Fruit fly (Drosophila melanogaster) whole organism, embryonic: ENCODE results near the gene ATPsynO.
A peak's percentile ranks its signal among the peaks of the same experiment; 100 is the strongest.

Experiments used
- ATbp ChIP-seq: fragments of 200-800 bp; sonication (Bioruptor generic); optimal IDR thresholded peaks from 2 replicates; lab custom pipeline; 2017; ENCODE audit warnings: missing biosample characterization, mild to moderate bottlenecking, missing genetic modification characterization, missing genetic modification reagents
- Asciz ChIP-seq: fragments of 200-800 bp; sonication (Bioruptor generic); optimal IDR thresholded peaks from 2 replicates; lab custom pipeline; 2017; ENCODE audit warnings: missing biosample characterization, mild to moderate bottlenecking, missing genetic modification characterization, missing genetic modification reagents
- CG10267 ChIP-seq: fragments of 200-800 bp; sonication (Bioruptor generic); optimal IDR thresholded peaks from 2 replicates; lab custom pipeline; 2018; ENCODE audit warnings: missing biosample characterization, mild to moderate bottlenecking, missing genetic modification characterization, moderate library complexity
- CG10274 ChIP-seq: fragments of 200-800 bp; sonication (Bioruptor generic); optimal IDR thresholded peaks from 3 replicates; lab custom pipeline; 2017; ENCODE audit warnings: missing biosample characterization, mild to moderate bottlenecking, missing genetic modification characterization
- CG10321 ChIP-seq: fragments of 200-800 bp; sonication (Bioruptor generic); IDR thresholded peaks from 2 replicates; pipeline ENCODE4 v1.3.6; 2022; ENCODE audit warnings: missing biosample characterization, missing genetic modification characterization
- CG11247 ChIP-seq: fragments of 200-800 bp; sonication (Bioruptor generic); IDR thresholded peaks from 2 replicates; pipeline ENCODE4 v1.3.6; 2022; ENCODE audit warnings: missing biosample characterization, missing genetic modification characterization
- CG11456 ChIP-seq: fragments of 200-800 bp; sonication (Bioruptor generic); IDR thresholded peaks from 3 replicates; pipeline ENCODE4 v1.3.6; 2022; ENCODE audit warnings: missing biosample characterization, missing genetic modification characterization
- CG11723 ChIP-seq: fragments of 200-800 bp; sonication (Bioruptor generic); optimal IDR thresholded peaks from 2 replicates; lab custom pipeline; 2017; ENCODE audit warnings: missing biosample characterization, mild to moderate bottlenecking, missing genetic modification characterization
- CG12071 ChIP-seq: fragments of 200-800 bp; sonication (Bioruptor generic); optimal IDR thresholded peaks from 3 replicates; lab custom pipeline; 2018; ENCODE audit warnings: missing biosample characterization, mild to moderate bottlenecking, missing genetic modification characterization
- CG12391 ChIP-seq: fragments of 200-800 bp; sonication (Bioruptor generic); optimal IDR thresholded peaks from 3 replicates; lab custom pipeline; 2018; ENCODE audit warnings: missing biosample characterization, mild to moderate bottlenecking, missing genetic modification characterization, moderate library complexity
- CG13624 ChIP-seq: fragments of 200-800 bp; sonication (Bioruptor generic); optimal IDR thresholded peaks from 2 replicates; lab custom pipeline; 2016; ENCODE audit warnings: missing biosample characterization, missing genetic modification characterization
- CG14441 ChIP-seq: fragments of 200-800 bp; sonication (Bioruptor generic); IDR thresholded peaks from 2 replicates; pipeline ENCODE4 v1.3.6; 2022; ENCODE audit warnings: missing biosample characterization, missing genetic modification characterization
- CG17361 ChIP-seq: fragments of 200-800 bp; sonication (Bioruptor generic); IDR thresholded peaks from 3 replicates; pipeline ENCODE4 v1.3.6; 2022; ENCODE audit warnings: missing biosample characterization, missing genetic modification characterization
- CG17568 ChIP-seq: fragments of 200-800 bp; sonication (Bioruptor generic); optimal IDR thresholded peaks from 2 replicates; lab custom pipeline; 2018; ENCODE audit warnings: missing biosample characterization, mild to moderate bottlenecking, missing genetic modification characterization, moderate library complexity
- CG17612 ChIP-seq: fragments of 200-800 bp; sonication (Bioruptor generic); IDR thresholded peaks from 2 replicates; pipeline ENCODE4 v1.3.6; 2022; ENCODE audit warnings: missing biosample characterization, missing genetic modification characterization
- CG18011 ChIP-seq: fragments of 200-800 bp; sonication (Bioruptor generic); optimal IDR thresholded peaks from 2 replicates; lab custom pipeline; 2017; ENCODE audit warnings: missing biosample characterization, missing genetic modification characterization, mild to moderate bottlenecking, moderate library complexity, missing genotype
- CG2199 ChIP-seq: fragments of 200-800 bp; sonication (Bioruptor generic); IDR thresholded peaks from 3 replicates; pipeline ENCODE4 v1.3.6; 2022; ENCODE audit warnings: missing biosample characterization, missing genetic modification characterization
- CG2712 ChIP-seq: fragments of 200-800 bp; optimal IDR thresholded peaks from 3 replicates; lab custom pipeline; 2019; ENCODE audit warnings: missing biosample characterization, mild to moderate bottlenecking, missing genetic modification characterization, moderate library complexity
- CG3838 ChIP-seq: fragments of 200-800 bp; sonication (Bioruptor generic); optimal IDR thresholded peaks from 3 replicates; lab custom pipeline; 2016; ENCODE audit warnings: missing biosample characterization, missing genetic modification characterization
- CG43689 ChIP-seq: fragments of 200-800 bp; sonication (Bioruptor generic); IDR thresholded peaks from 2 replicates; pipeline ENCODE4 v1.3.6; 2022; ENCODE audit warnings: missing biosample characterization, missing genetic modification characterization
- CG4424 ChIP-seq: fragments of 200-800 bp; sonication (Bioruptor generic); optimal IDR thresholded peaks from 3 replicates; lab custom pipeline; 2016; ENCODE audit warnings: missing biosample characterization, missing genetic modification characterization
- CG6813 ChIP-seq: fragments of 200-800 bp; sonication (Bioruptor generic); optimal IDR thresholded peaks from 2 replicates; lab custom pipeline; 2017; ENCODE audit warnings: missing biosample characterization, missing genetic modification characterization, mild to moderate bottlenecking, moderate library complexity, missing genetic modification reagents
- CG7745 ChIP-seq: fragments of 200-800 bp; sonication (Bioruptor generic); optimal IDR thresholded peaks from 2 replicates; lab custom pipeline; 2018; ENCODE audit warnings: missing biosample characterization, mild to moderate bottlenecking, missing genetic modification characterization, moderate library complexity
- CG8290 ChIP-seq, 3 experiments: fragments of 200-800 bp; sonication (Bioruptor generic); optimal IDR thresholded peaks; 2 replicates each; lab custom pipeline; 2016 to 2019; ENCODE audit warnings: missing biosample characterization in 3 of 3, missing genetic modification characterization in 3 of 3, mild to moderate bottlenecking in 2 of 3, moderate library complexity in 1 of 3
- CG9609 ChIP-seq: fragments of 200-800 bp; sonication (Bioruptor generic); optimal IDR thresholded peaks from 3 replicates; lab custom pipeline; 2016; ENCODE audit warnings: missing biosample characterization, missing genetic modification characterization
- CHES-1-like ChIP-seq: fragments of 200-800 bp; sonication (Bioruptor generic); optimal IDR thresholded peaks from 2 replicates; lab custom pipeline; 2016; ENCODE audit warnings: missing biosample characterization, missing genetic modification characterization
- CoRest ChIP-seq: fragments of 200-800 bp; sonication (Bioruptor generic); optimal IDR thresholded peaks from 3 replicates; lab custom pipeline; 2018; ENCODE audit warnings: missing biosample characterization, mild to moderate bottlenecking, missing genetic modification characterization, moderate library complexity
- D ChIP-seq, 2 experiments: fragments of 200-800 bp in 1 of 2; fragments of >200 bp in 1 of 2; sonication (Bioruptor generic) in 1 of 2; optimal IDR thresholded peaks; 2 replicates in 1 of 2; 3 replicates in 1 of 2; lab custom pipeline; 2017; ENCODE audit warnings: mild to moderate bottlenecking in 1 of 2, missing biosample characterization in 1 of 2, missing genetic modification characterization in 1 of 2, missing genetic modification reagents in 1 of 2
- Dp ChIP-seq: fragments of 200-800 bp; sonication (Bioruptor generic); optimal IDR thresholded peaks from 2 replicates; lab custom pipeline; 2018; ENCODE audit warnings: missing biosample characterization, mild to moderate bottlenecking, missing genetic modification characterization, moderate library complexity
- Elba2 ChIP-seq: fragments of 200-800 bp; sonication (Bioruptor generic); optimal IDR thresholded peaks from 3 replicates; lab custom pipeline; 2016; ENCODE audit warnings: missing biosample characterization, missing genetic modification characterization
- Gug ChIP-seq: fragments of 200-800 bp; sonication (Bioruptor generic); IDR thresholded peaks from 4 replicates; pipeline ENCODE4 v1.3.6; 2022; ENCODE audit warnings: missing biosample characterization, missing genetic modification characterization
- Hr3 ChIP-seq: fragments of 200-800 bp; sonication (Bioruptor generic); optimal IDR thresholded peaks from 3 replicates; lab custom pipeline; 2016; ENCODE audit warnings: missing biosample characterization, missing genetic modification characterization
- Max ChIP-seq: fragments of 200-800 bp; sonication (Bioruptor generic); optimal IDR thresholded peaks from 2 replicates; lab custom pipeline; 2016; ENCODE audit warnings: missing biosample characterization, mild to moderate bottlenecking, missing genetic modification characterization
- Myb ChIP-seq: fragments of 200-800 bp; sonication (Bioruptor generic); optimal IDR thresholded peaks from 2 replicates; lab custom pipeline; 2016; ENCODE audit warnings: missing biosample characterization, missing genetic modification characterization
- Neu2 ChIP-seq: fragments of 200-800 bp; sonication (Bioruptor generic); optimal IDR thresholded peaks from 3 replicates; lab custom pipeline; 2016; ENCODE audit warnings: missing biosample characterization, missing genetic modification characterization, borderline replicate concordance
- YL-1 ChIP-seq: fragments of 200-800 bp; sonication (Bioruptor generic); optimal IDR thresholded peaks from 3 replicates; lab custom pipeline; 2017; ENCODE audit warnings: missing biosample characterization, mild to moderate bottlenecking, missing genetic modification characterization
- ato ChIP-seq: fragments of 200-800 bp; sonication (Bioruptor generic); IDR thresholded peaks from 2 replicates; pipeline ENCODE4 v1.3.6; 2022; ENCODE audit warnings: missing biosample characterization, missing genetic modification characterization; ENCODE audit not compliant: partially characterized antibody
- bsh ChIP-seq, 2 experiments: fragments of 200-800 bp; sonication (Bioruptor generic); optimal IDR thresholded peaks; 2 replicates each; lab custom pipeline; 2017 to 2018; ENCODE audit warnings: mild to moderate bottlenecking in 2 of 2, missing biosample characterization in 2 of 2, missing genetic modification characterization in 2 of 2, moderate library complexity in 1 of 2
- ftz-f1 ChIP-seq: fragments of 200-800 bp; sonication (Bioruptor generic); optimal IDR thresholded peaks from 2 replicates; lab custom pipeline; 2016; ENCODE audit warnings: missing biosample characterization, missing genetic modification characterization
- ken ChIP-seq: fragments of 200-800 bp; sonication (Bioruptor generic); IDR thresholded peaks from 3 replicates; pipeline ENCODE4 v1.3.6; 2022; ENCODE audit warnings: missing biosample characterization, missing genetic modification characterization
- nerfin-2 ChIP-seq: fragments of 200-800 bp; sonication (Bioruptor generic); IDR thresholded peaks from 2 replicates; pipeline ENCODE4 v1.3.6; 2022; ENCODE audit warnings: missing biosample characterization, missing genetic modification characterization; ENCODE audit not compliant: partially characterized antibody
- pfk ChIP-seq: fragments of 200-800 bp; sonication (Bioruptor generic); optimal IDR thresholded peaks from 2 replicates; lab custom pipeline; 2018; ENCODE audit warnings: missing biosample characterization, mild to moderate bottlenecking, missing genetic modification characterization, moderate library complexity
- scrt ChIP-seq: fragments of 200-800 bp; sonication (Bioruptor generic); optimal IDR thresholded peaks from 2 replicates; lab custom pipeline; 2018; ENCODE audit warnings: missing biosample characterization, mild to moderate bottlenecking, missing genetic modification characterization, moderate library complexity
- sqz ChIP-seq: fragments of 200-800 bp; sonication (Bioruptor generic); optimal IDR thresholded peaks from 3 replicates; lab custom pipeline; 2018; ENCODE audit warnings: missing biosample characterization, mild to moderate bottlenecking, missing genetic modification characterization
- tna ChIP-seq: fragments of 200-800 bp; sonication (Bioruptor generic); IDR thresholded peaks from 2 replicates; pipeline ENCODE4 v1.3.6; 2022; ENCODE audit warnings: missing biosample characterization, missing genetic modification characterization; ENCODE audit not compliant: partially characterized antibody
- trem ChIP-seq: fragments of 200-800 bp; optimal IDR thresholded peaks from 3 replicates; lab custom pipeline; 2019; ENCODE audit warnings: missing biosample characterization, mild to moderate bottlenecking, missing genetic modification characterization, moderate library complexity
- vnd ChIP-seq: fragments of 200-800 bp; sonication (Bioruptor generic); IDR thresholded peaks from 3 replicates; pipeline ENCODE4 v1.3.6; 2022; ENCODE audit warnings: missing biosample characterization, missing genetic modification characterization; ENCODE audit not compliant: partially characterized antibody
- vvl ChIP-seq: fragments of 200-800 bp; sonication (Bioruptor generic); IDR thresholded peaks from 2 replicates; pipeline ENCODE4 v1.3.6; 2022; ENCODE audit warnings: missing biosample characterization, missing genetic modification characterization
- wdn ChIP-seq: fragments of 200-800 bp; sonication (Bioruptor generic); IDR thresholded peaks from 2 replicates; pipeline ENCODE4 v1.3.6; 2022; ENCODE audit warnings: missing biosample characterization, missing genetic modification characterization

The ATPsynO gene

DNA sequence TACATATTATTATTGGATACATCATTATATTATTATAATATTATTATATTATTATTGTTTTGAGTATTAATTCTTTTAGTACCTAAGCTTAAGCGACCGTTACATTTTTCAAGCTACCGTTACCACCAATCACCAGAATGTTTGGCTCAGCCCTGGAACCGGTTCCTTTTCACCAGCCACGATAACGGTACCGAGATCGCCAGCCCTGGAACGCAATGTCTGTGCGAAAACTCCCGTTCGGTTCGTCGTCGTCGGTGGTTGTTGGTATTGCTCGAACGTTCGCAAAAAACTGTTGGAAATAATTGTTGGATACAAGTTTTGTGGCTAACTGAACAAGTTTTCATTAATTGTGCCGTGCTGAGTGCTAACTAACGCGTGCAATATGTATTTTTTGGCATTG lies 15.7 kb upstream of the ATPsynO start, which contains the start of gene CG42404 (continued):
- TF ChIP-seq Neu2 (GFP tag; lab: Kevin White, UChicago) (no peak), CG6813 (GFP tag; lab: Kevin White, UChicago) (no peak), CG11456 (GFP tag; lab: Robert Waterston, UW) (no peak), Dp (GFP tag; lab: Kevin White, UChicago) (peak; percentile 6), Myb (GFP tag; lab: Kevin White, UChicago) (peak; percentile 95), CG17361 (no peak), ato (GFP tag; lab: Robert Waterston, UW) (no peak), ftz-f1 (no peak), CG10267 (tag; lab: Kevin White, UChicago) (peak; percentile 5), bsh (GFP tag; optimal IDR thresholded peaks at IDR 0.05; lab: Kevin White, UChicago) (no peak), CG17568 (no peak), CG12391 (peak; percentile 21), CoRest (peak; percentile 22), CG2712 (tag; lab: Kevin White, UChicago) (peak; percentile 7), D (optimal IDR thresholded peaks at IDR 0.05; lab: Kevin White, UChicago) (peak; percentile 45), D (GFP tag; optimal IDR thresholded peaks at IDR 0.05; lab: Kevin White, UChicago) (no peak)

dm6 chr3R:15250454-15250853 lies 14.9 kb upstream of the ATPsynO start:
- TF ChIP-seq Max (GFP tag; lab: Kevin White, UChicago) (no peak), scrt (no peak), CG10321 (GFP tag; lab: Robert Waterston, UW) (peak; percentile 30; the same call in 1 of the 2 replicates), CG9609 (GFP tag; lab: Kevin White, UChicago) (no peak), CG14441 (GFP tag; lab: Robert Waterston, UW) (peak; percentile 73), CHES-1-like (GFP tag; lab: Kevin White, UChicago) (no peak), nerfin-2 (GFP tag; lab: Robert Waterston, UW) (no peak), CG17612 (peak; percentile 52; the same call in 1 of the 2 replicates), CG11247 (GFP tag; lab: Robert Waterston, UW) (peak; percentile 68), CG2199 (GFP tag; lab: Robert Waterston, UW) (no peak), CG7745 (no peak), vvl (peak; percentile 84), trem (no peak), CG12071 (GFP tag; lab: Kevin White, UChicago) (no peak), vnd (no peak), wdn (GFP tag; lab: Robert Waterston, UW) (peak; percentile 64; the same call in 1 of the 2 replicates), CG8290 (GFP tag; optimal IDR thresholded peaks at IDR 0.05; lab: Kevin White, UChicago) (no peak), CG8290 (tag; optimal IDR thresholded peaks at IDR 0.05; lab: Kevin White, UChicago) (no peak), CG13624 (GFP tag; lab: Kevin White, UChicago) (no peak), CG11723 (GFP tag; lab: Kevin White, UChicago) (no peak), pfk (GFP tag; lab: Kevin White, UChicago) (no peak), CG18011 (GFP tag; lab: Kevin White, UChicago) (peak; percentile 10), Hr3 (GFP tag; lab: Kevin White, UChicago) (peak; percentile 62), tna (GFP tag; lab: Robert Waterston, UW) (no peak), Gug (GFP tag; lab: Robert Waterston, UW) (peak; percentile 67), Elba2 (no peak), ken (GFP tag; lab: Robert Waterston, UW) (peak; percentile 65; the same call in 1 of the 3 replicates), CG4424 (peak; percentile 24), CG10274 (GFP tag; lab: Kevin White, UChicago) (no peak), CG3838 (GFP tag; lab: Kevin White, UChicago) (no peak), sqz (GFP tag; lab: Kevin White, UChicago) (no peak), YL-1 (peak; percentile 5), Asciz (GFP tag; lab: Kevin White, UChicago) (no peak), ATbp (GFP tag; lab: Kevin White, UChicago) (no peak), CG43689 (0 out of 2 replicates have a peak, but pooled peaks have one; percentile 29)
